Fruit fly (Drosophila melanogaster) whole organism, embryonic: ENCODE results near the gene sif.

Experiments
- Atf-2 ChIP-seq: fragments of 200-800 bp; sonication (Bioruptor generic); optimal IDR thresholded peaks from 2 replicates; lab custom pipeline; 2016; ENCODE audit warnings: missing biosample characterization, missing genetic modification characterization
- CG10209 ChIP-seq: fragments of 200-800 bp; sonication (Bioruptor generic); optimal IDR thresholded peaks from 3 replicates; lab custom pipeline; 2017; ENCODE audit warnings: missing biosample characterization, mild to moderate bottlenecking, missing genetic modification characterization, missing genetic modification reagents
- CG1024 ChIP-seq: fragments of 200-800 bp; sonication (Bioruptor generic); IDR thresholded peaks from 2 replicates; pipeline ENCODE4 v1.3.6; 2022; ENCODE audit warnings: missing biosample characterization, missing genetic modification characterization
- CG10462 ChIP-seq: fragments of 200-800 bp; sonication (Bioruptor generic); optimal IDR thresholded peaks from 2 replicates; lab custom pipeline; 2016; ENCODE audit warnings: missing biosample characterization, missing genetic modification characterization
- CG10543 ChIP-seq: fragments of 200-800 bp; sonication (Bioruptor generic); optimal IDR thresholded peaks from 3 replicates; lab custom pipeline; 2017; ENCODE audit warnings: missing biosample characterization, mild to moderate bottlenecking, missing genetic modification characterization, moderate library complexity
- CG10959 ChIP-seq: fragments of 200-800 bp; sonication (Bioruptor generic); IDR thresholded peaks from 2 replicates; pipeline ENCODE4 v1.3.6; 2022; ENCODE audit warnings: missing biosample characterization, missing genetic modification characterization
- CG10979 ChIP-seq: fragments of 200-800 bp; sonication (Bioruptor generic); optimal IDR thresholded peaks from 2 replicates; lab custom pipeline; 2018; ENCODE audit warnings: missing biosample characterization, mild to moderate bottlenecking, missing genetic modification characterization, moderate library complexity
- CG11504 ChIP-seq: fragments of 200-800 bp; sonication (Bioruptor generic); optimal IDR thresholded peaks from 3 replicates; lab custom pipeline; 2019; ENCODE audit warnings: missing biosample characterization, mild to moderate bottlenecking, missing genetic modification characterization, moderate library complexity
- CG1529 ChIP-seq: fragments of 200-800 bp; sonication (Bioruptor generic); optimal IDR thresholded peaks from 3 replicates; lab custom pipeline; 2018; ENCODE audit warnings: missing biosample characterization, missing genetic modification characterization
- CG15601 ChIP-seq: fragments of 200-800 bp; sonication (Bioruptor generic); optimal IDR thresholded peaks from 3 replicates; lab custom pipeline; 2019; ENCODE audit warnings: missing biosample characterization, mild to moderate bottlenecking, missing genetic modification characterization, moderate library complexity
- CG16815 ChIP-seq: fragments of 200-800 bp; sonication (Bioruptor generic); optimal IDR thresholded peaks from 3 replicates; lab custom pipeline; 2017; ENCODE audit warnings: missing biosample characterization, mild to moderate bottlenecking, missing genetic modification characterization
- CG2129 ChIP-seq: fragments of 200-800 bp; sonication (Bioruptor generic); IDR thresholded peaks from 2 replicates; pipeline ENCODE4 v1.3.6; 2022; ENCODE audit warnings: missing biosample characterization, missing genetic modification characterization; ENCODE audit not compliant: partially characterized antibody
- CG2199 ChIP-seq: fragments of 200-800 bp; sonication (Bioruptor generic); IDR thresholded peaks from 3 replicates; pipeline ENCODE4 v1.3.6; 2022; ENCODE audit warnings: missing biosample characterization, missing genetic modification characterization
- CG30403 ChIP-seq: fragments of 200-800 bp; sonication (Bioruptor generic); optimal IDR thresholded peaks from 3 replicates; lab custom pipeline; 2016; ENCODE audit warnings: missing biosample characterization, missing genetic modification characterization
- CG32532 ChIP-seq: fragments of 200-800 bp; sonication (Bioruptor generic); IDR thresholded peaks from 2 replicates; pipeline ENCODE4 v1.3.6; 2022; ENCODE audit warnings: missing biosample characterization, missing genetic modification characterization
- CG3281 ChIP-seq: fragments of 200-800 bp; sonication (Bioruptor generic); optimal IDR thresholded peaks from 3 replicates; lab custom pipeline; 2017; ENCODE audit warnings: missing biosample characterization, mild to moderate bottlenecking, missing genetic modification characterization
- CG4707 ChIP-seq: fragments of 200-800 bp; sonication (Bioruptor generic); optimal IDR thresholded peaks from 2 replicates; lab custom pipeline; 2018; ENCODE audit warnings: missing biosample characterization, mild to moderate bottlenecking, missing genetic modification characterization, moderate library complexity
- CG4854 ChIP-seq: fragments of 200-800 bp; sonication (Bioruptor generic); optimal IDR thresholded peaks from 2 replicates; lab custom pipeline; 2016; ENCODE audit warnings: missing biosample characterization, missing genetic modification characterization, inconsistent platforms
- CG6689 ChIP-seq: fragments of 200-800 bp; sonication (Bioruptor generic); IDR thresholded peaks from 2 replicates; pipeline ENCODE4 v1.3.6; 2022; ENCODE audit warnings: missing biosample characterization, missing genetic modification characterization
- CG8281 ChIP-seq: fragments of 200-800 bp; sonication (Bioruptor generic); optimal IDR thresholded peaks from 2 replicates; lab custom pipeline; 2018; ENCODE audit warnings: missing biosample characterization, mild to moderate bottlenecking, missing genetic modification characterization, moderate library complexity
- CG8765 ChIP-seq: fragments of 200-800 bp; sonication (Bioruptor generic); IDR thresholded peaks from 2 replicates; pipeline ENCODE4 v1.3.6; 2022; ENCODE audit warnings: missing biosample characterization, missing genetic modification characterization
- CG9797 ChIP-seq: fragments of 200-800 bp; sonication (Bioruptor generic); optimal IDR thresholded peaks from 3 replicates; lab custom pipeline; 2018; ENCODE audit warnings: missing biosample characterization, mild to moderate bottlenecking, missing genetic modification characterization
- CG9876 ChIP-seq: fragments of 200-800 bp; sonication (Bioruptor generic); optimal IDR thresholded peaks from 2 replicates; lab custom pipeline; 2016; ENCODE audit warnings: missing biosample characterization, missing genetic modification characterization
- Camta ChIP-seq: fragments of 200-800 bp; sonication (Bioruptor generic); optimal IDR thresholded peaks from 2 replicates; lab custom pipeline; 2016; ENCODE audit warnings: missing biosample characterization, missing genetic modification characterization
- Dip3 ChIP-seq: fragments of 200-800 bp; sonication (Bioruptor generic); optimal IDR thresholded peaks from 3 replicates; lab custom pipeline; 2016; ENCODE audit warnings: missing biosample characterization, missing genetic modification characterization
- Fer1 ChIP-seq: fragments of 200-800 bp; sonication (Bioruptor generic); optimal IDR thresholded peaks from 2 replicates; lab custom pipeline; 2017; ENCODE audit warnings: missing biosample characterization, mild to moderate bottlenecking, missing genetic modification characterization
- H2.0 ChIP-seq: fragments of 200-800 bp; sonication (Bioruptor generic); IDR thresholded peaks from 2 replicates; pipeline ENCODE4 v1.3.6; 2022; ENCODE audit warnings: missing biosample characterization, missing genetic modification characterization
- HLH54F ChIP-seq: fragments of 200-800 bp; sonication (Bioruptor generic); optimal IDR thresholded peaks from 3 replicates; lab custom pipeline; 2016; ENCODE audit warnings: missing biosample characterization, missing genetic modification characterization
- MBD-R2 ChIP-seq: fragments of 200-800 bp; sonication (Bioruptor generic); IDR thresholded peaks from 2 replicates; pipeline ENCODE4 v1.3.6; 2022; ENCODE audit warnings: missing biosample characterization, missing genetic modification characterization
- Med ChIP-seq: fragments of 200-800 bp; sonication (Bioruptor generic); peaks from one replicate; lab custom pipeline; 2016; ENCODE audit warnings: missing biosample characterization, missing genetic modification characterization, mild to moderate bottlenecking, inconsistent platforms, moderate library complexity
- PHDP ChIP-seq: fragments of 200-800 bp; sonication (Bioruptor generic); optimal IDR thresholded peaks from 3 replicates; lab custom pipeline; 2018; ENCODE audit warnings: missing biosample characterization, mild to moderate bottlenecking, missing genetic modification characterization, moderate library complexity
- Stat92E ChIP-seq, 3 experiments: fragments of >200 bp in 2 of 3; fragments of 200-800 bp in 1 of 3; sonication (Bioruptor generic) in 1 of 3; optimal IDR thresholded peaks; 2 replicates each; lab custom pipeline; 2017 to 2019; ENCODE audit warnings: missing biosample characterization in 3 of 3, missing genetic modification characterization in 3 of 3, mild to moderate bottlenecking in 1 of 3, moderate library complexity in 1 of 3
- YL-1 ChIP-seq: fragments of 200-800 bp; sonication (Bioruptor generic); optimal IDR thresholded peaks from 3 replicates; lab custom pipeline; 2017; ENCODE audit warnings: missing biosample characterization, mild to moderate bottlenecking, missing genetic modification characterization
- aop ChIP-seq: fragments of 200-800 bp; sonication (Bioruptor generic); IDR thresholded peaks from 2 replicates; pipeline ENCODE4 v1.3.6; 2022; ENCODE audit warnings: missing biosample characterization, missing genetic modification characterization
- br ChIP-seq: fragments of >200 bp; optimal IDR thresholded peaks from 2 replicates; lab custom pipeline; 2017
- cwo ChIP-seq: fragments of 200-800 bp; sonication (Bioruptor generic); optimal IDR thresholded peaks from 3 replicates; lab custom pipeline; 2017; ENCODE audit warnings: missing biosample characterization, missing genetic modification characterization, mild to moderate bottlenecking, moderate library complexity, missing genetic modification reagents
- emc ChIP-seq: fragments of 200-800 bp; sonication (Bioruptor generic); optimal IDR thresholded peaks from 2 replicates; lab custom pipeline; 2016; ENCODE audit warnings: missing biosample characterization, missing genetic modification characterization
- gsb ChIP-seq: fragments of 200-800 bp; sonication (Bioruptor generic); IDR thresholded peaks from 2 replicates; pipeline ENCODE4 v1.3.6; 2022; ENCODE audit warnings: missing biosample characterization, missing genetic modification characterization
- jumu ChIP-seq: fragments of 200-800 bp; sonication (Bioruptor generic); optimal IDR thresholded peaks from 3 replicates; lab custom pipeline; 2016; ENCODE audit warnings: missing biosample characterization, missing genetic modification characterization
- nmo ChIP-seq: fragments of 200-800 bp; sonication (Bioruptor generic); optimal IDR thresholded peaks from 2 replicates; lab custom pipeline; 2018; ENCODE audit warnings: missing biosample characterization, mild to moderate bottlenecking, missing genetic modification characterization, moderate library complexity
- oc ChIP-seq: fragments of 200-800 bp; sonication (Bioruptor generic); optimal IDR thresholded peaks from 2 replicates; lab custom pipeline; 2018; ENCODE audit warnings: missing biosample characterization, mild to moderate bottlenecking, missing genetic modification characterization, moderate library complexity
- pfk ChIP-seq: fragments of 200-800 bp; sonication (Bioruptor generic); optimal IDR thresholded peaks from 2 replicates; lab custom pipeline; 2018; ENCODE audit warnings: missing biosample characterization, mild to moderate bottlenecking, missing genetic modification characterization, moderate library complexity
- pros ChIP-seq: fragments of 200-800 bp; sonication (Bioruptor generic); optimal IDR thresholded peaks from 3 replicates; lab custom pipeline; 2019; ENCODE audit warnings: missing biosample characterization, mild to moderate bottlenecking, missing genetic modification characterization, moderate library complexity
- repo ChIP-seq: fragments of 200-800 bp; sonication (Bioruptor generic); optimal IDR thresholded peaks from 2 replicates; lab custom pipeline; 2016; ENCODE audit warnings: missing biosample characterization, missing genetic modification characterization
- run ChIP-seq: fragments of 200-800 bp; sonication (Bioruptor generic); optimal IDR thresholded peaks from 3 replicates; lab custom pipeline; 2018; ENCODE audit warnings: missing biosample characterization, mild to moderate bottlenecking, missing genetic modification characterization
- sna ChIP-seq: fragments of 200-800 bp; sonication (Bioruptor generic); IDR thresholded peaks from 2 replicates; pipeline ENCODE4 v1.3.6; 2022; ENCODE audit warnings: missing biosample characterization, missing genetic modification characterization; ENCODE audit not compliant: partially characterized antibody
- ssp ChIP-seq: fragments of 200-800 bp; sonication (Bioruptor generic); IDR thresholded peaks from 2 replicates; pipeline ENCODE4 v1.3.6; 2022; ENCODE audit warnings: missing biosample characterization, missing genetic modification characterization
- stwl ChIP-seq: fragments of 200-800 bp; sonication (Bioruptor generic); optimal IDR thresholded peaks from 3 replicates; lab custom pipeline; 2018; ENCODE audit warnings: missing biosample characterization, mild to moderate bottlenecking, missing genetic modification characterization, moderate library complexity
- tna ChIP-seq: fragments of 200-800 bp; sonication (Bioruptor generic); IDR thresholded peaks from 2 replicates; pipeline ENCODE4 v1.3.6; 2022; ENCODE audit warnings: missing biosample characterization, missing genetic modification characterization; ENCODE audit not compliant: partially characterized antibody
- ttk ChIP-seq: fragments of 200-800 bp; sonication (Bioruptor generic); IDR thresholded peaks from 2 replicates; pipeline ENCODE4 v2.1.2; 2022; ENCODE audit warnings: missing biosample characterization, missing genetic modification characterization
- vnd ChIP-seq: fragments of 200-800 bp; sonication (Bioruptor generic); IDR thresholded peaks from 3 replicates; pipeline ENCODE4 v1.3.6; 2022; ENCODE audit warnings: missing biosample characterization, missing genetic modification characterization; ENCODE audit not compliant: partially characterized antibody

Gene sif

dm6 chr3L:5654403-5654883, 3.3 kb upstream of the sif start, which contains the start of gene lin-28 (continued):
- TF ChIP-seq jumu (GFP tag; lab: Kevin White, UChicago) (no peak), MBD-R2 (no peak), Atf-2 (GFP tag; lab: Kevin White, UChicago) (no peak), gsb (GFP tag; lab: Robert Waterston, UW) (no peak), HLH54F (GFP tag; lab: Kevin White, UChicago) (no peak), CG10209 (GFP tag; lab: Kevin White, UChicago) (no peak), CG10543 (peak; percentile 85), aop (GFP tag; lab: Robert Waterston, UW) (no peak), CG4707 (GFP tag; lab: Kevin White, UChicago) (peak; percentile 24), pros (GFP tag; lab: Kevin White, UChicago) (peak; percentile 80), sna (GFP tag; lab: Robert Waterston, UW) (peak; percentile 39; the same call in 1 of the 2 replicates), repo (no peak), CG16815 (GFP tag; lab: Kevin White, UChicago) (no peak), CG11504 (tag; lab: Kevin White, UChicago) (no peak), br (lab: Kevin White, UChicago) (no peak), Camta (GFP tag; lab: Kevin White, UChicago) (no peak), CG8281 (tag; lab: Kevin White, UChicago) (peak; percentile 83), CG32532 (GFP tag; lab: Robert Waterston, UW) (no peak), CG2129 (GFP tag; lab: Robert Waterston, UW) (no peak), CG15601 (tag; lab: Kevin White, UChicago) (no peak), pfk (GFP tag; lab: Kevin White, UChicago) (no peak), cwo (GFP tag; lab: Kevin White, UChicago) (peak; percentile 39), ssp (no peak), YL-1 (GFP tag; lab: Kevin White, UChicago) (peak; percentile 21), CG4854 (GFP tag; lab: Kevin White, UChicago) (no peak), nmo (GFP tag; lab: Kevin White, UChicago) (no peak), run (no peak), Dip3 (no peak), CG3281 (GFP tag; lab: Kevin White, UChicago) (no peak), ttk (GFP tag; lab: Robert Waterston, UW) (no peak), H2.0 (GFP tag; lab: Robert Waterston, UW) (no peak), CG10979 (tag; lab: Kevin White, UChicago) (peak; percentile 4), stwl (tag; lab: Kevin White, UChicago) (peak; percentile 2), CG9876 (GFP tag; lab: Kevin White, UChicago) (no peak), CG30403 (GFP tag; lab: Kevin White, UChicago) (no peak), CG1024 (GFP tag; lab: Robert Waterston, UW) (no peak), Stat92E (GFP tag; optimal IDR thresholded peaks at IDR 0.05; lab: Kevin White, UChicago) (peak in 1 of 3 experiments; percentile 96), CG1529 (no peak), PHDP (tag; lab: Kevin White, UChicago) (no peak), oc (peak; percentile 8), CG6689 (GFP tag; lab: Robert Waterston, UW) (no peak), Fer1 (GFP tag; lab: Kevin White, UChicago) (no peak), CG2199 (GFP tag; lab: Robert Waterston, UW) (peak; percentile 93), CG10462 (GFP tag; lab: Kevin White, UChicago) (no peak), tna (GFP tag; lab: Robert Waterston, UW) (no peak; the same call in 1 of the 2 replicates), CG9797 (GFP tag; lab: Kevin White, UChicago) (no peak), CG10959 (GFP tag; lab: Robert Waterston, UW) (no peak), CG8765 (GFP tag; lab: Robert Waterston, UW) (peak; percentile 32; the same call in 1 of the 2 replicates), Med (GFP tag; lab: Kevin White, UChicago) (peak; percentile 86), vnd (GFP tag; lab: Robert Waterston, UW) (peak; percentile 31; the same call in 1 of the 3 replicates), emc (no peak)
